Fruit fly (Drosophila melanogaster) whole organism, embryonic: Measurements from ENCODE around the gene CG5909.

Source experiments
- Antp ChIP-seq: fragments of 200-800 bp; sonication (Bioruptor generic); optimal IDR thresholded peaks from 3 replicates; lab custom pipeline; 2016; ENCODE audit warnings: missing biosample characterization, missing genetic modification characterization
- C15 ChIP-seq: fragments of 200-800 bp; sonication (Bioruptor generic); IDR thresholded peaks from 3 replicates; pipeline ENCODE4 v1.3.6; 2022; ENCODE audit warnings: missing biosample characterization, missing genetic modification characterization
- CG1024 ChIP-seq: fragments of 200-800 bp; sonication (Bioruptor generic); IDR thresholded peaks from 2 replicates; pipeline ENCODE4 v1.3.6; 2022; ENCODE audit warnings: missing biosample characterization, missing genetic modification characterization
- CG10267 ChIP-seq: fragments of 200-800 bp; sonication (Bioruptor generic); optimal IDR thresholded peaks from 2 replicates; lab custom pipeline; 2018; ENCODE audit warnings: missing biosample characterization, mild to moderate bottlenecking, missing genetic modification characterization, moderate library complexity
- CG11560 ChIP-seq: fragments of 200-800 bp; sonication (Bioruptor generic); IDR thresholded peaks from 3 replicates; pipeline ENCODE4 v1.3.6; 2022; ENCODE audit warnings: missing biosample characterization, missing genetic modification characterization
- CG12071 ChIP-seq: fragments of 200-800 bp; sonication (Bioruptor generic); optimal IDR thresholded peaks from 3 replicates; lab custom pipeline; 2018; ENCODE audit warnings: missing biosample characterization, mild to moderate bottlenecking, missing genetic modification characterization
- CG12155 ChIP-seq: fragments of 200-800 bp; sonication (Bioruptor generic); optimal IDR thresholded peaks from 3 replicates; lab custom pipeline; 2016; ENCODE audit warnings: missing biosample characterization, missing genetic modification characterization
- CG12236 ChIP-seq: fragments of 200-800 bp; sonication (Bioruptor generic); optimal IDR thresholded peaks from 2 replicates; lab custom pipeline; 2016; ENCODE audit warnings: missing biosample characterization, missing genetic modification characterization
- CG12744 ChIP-seq: fragments of 200-800 bp; sonication (Bioruptor generic); optimal IDR thresholded peaks from 2 replicates; lab custom pipeline; 2016; ENCODE audit warnings: missing biosample characterization, missing genetic modification characterization
- CG15073 ChIP-seq: fragments of 200-800 bp; sonication (Bioruptor generic); optimal IDR thresholded peaks from 2 replicates; lab custom pipeline; 2016; ENCODE audit warnings: missing biosample characterization, missing genetic modification characterization
- CG15269 ChIP-seq: fragments of 200-800 bp; sonication (Bioruptor generic); optimal IDR thresholded peaks from 2 replicates; lab custom pipeline; 2018; ENCODE audit warnings: missing biosample characterization, mild to moderate bottlenecking, missing genetic modification characterization, moderate library complexity
- CG15514 ChIP-seq: fragments of 200-800 bp; sonication (Bioruptor generic); optimal IDR thresholded peaks from 3 replicates; lab custom pipeline; 2017; ENCODE audit warnings: missing biosample characterization, missing genetic modification characterization, mild to moderate bottlenecking, moderate library complexity, missing genetic modification reagents
- CG1603 ChIP-seq: fragments of 200-800 bp; sonication (Bioruptor generic); optimal IDR thresholded peaks from 2 replicates; lab custom pipeline; 2019; ENCODE audit warnings: missing biosample characterization, mild to moderate bottlenecking, missing genetic modification characterization, moderate library complexity
- CG17912 ChIP-seq: fragments of 200-800 bp; sonication (Bioruptor generic); optimal IDR thresholded peaks from 2 replicates; lab custom pipeline; 2018; ENCODE audit warnings: missing biosample characterization, mild to moderate bottlenecking, missing genetic modification characterization
- CG18262 ChIP-seq: fragments of 200-800 bp; optimal IDR thresholded peaks from 3 replicates; lab custom pipeline; 2019; ENCODE audit warnings: missing biosample characterization, mild to moderate bottlenecking, missing genetic modification characterization, moderate library complexity
- CG18619 ChIP-seq: fragments of 200-800 bp; sonication (Bioruptor generic); optimal IDR thresholded peaks from 3 replicates; lab custom pipeline; 2017; ENCODE audit warnings: missing biosample characterization, mild to moderate bottlenecking, missing genetic modification characterization
- CG2129 ChIP-seq: fragments of 200-800 bp; sonication (Bioruptor generic); IDR thresholded peaks from 2 replicates; pipeline ENCODE4 v1.3.6; 2022; ENCODE audit warnings: missing biosample characterization, missing genetic modification characterization; ENCODE audit not compliant: partially characterized antibody
- CG2202 ChIP-seq: fragments of 200-800 bp; sonication (Bioruptor generic); optimal IDR thresholded peaks from 2 replicates; lab custom pipeline; 2018; ENCODE audit warnings: missing biosample characterization, mild to moderate bottlenecking, missing genetic modification characterization
- CG2678 ChIP-seq: fragments of 200-800 bp; sonication (Bioruptor generic); optimal IDR thresholded peaks from 3 replicates; lab custom pipeline; 2019; ENCODE audit warnings: missing biosample characterization, mild to moderate bottlenecking, missing genetic modification characterization, moderate library complexity
- CG34422 ChIP-seq: fragments of 200-800 bp; sonication (Bioruptor generic); IDR thresholded peaks from 3 replicates; pipeline ENCODE4 v1.3.6; 2022; ENCODE audit warnings: missing biosample characterization, missing genetic modification characterization
- CG3847 ChIP-seq: fragments of 200-800 bp; sonication (Bioruptor generic); IDR thresholded peaks from 2 replicates; pipeline ENCODE4 v1.3.6; 2022; ENCODE audit warnings: missing biosample characterization, missing genetic modification characterization
- CG4854 ChIP-seq: fragments of 200-800 bp; sonication (Bioruptor generic); optimal IDR thresholded peaks from 2 replicates; lab custom pipeline; 2016; ENCODE audit warnings: missing biosample characterization, missing genetic modification characterization, inconsistent platforms
- CG6791 ChIP-seq: fragments of 200-800 bp; sonication (Bioruptor generic); IDR thresholded peaks from 3 replicates; pipeline ENCODE4 v1.3.6; 2022; ENCODE audit warnings: missing biosample characterization, missing genetic modification characterization; ENCODE audit not compliant: partially characterized antibody
- CG7271 ChIP-seq: fragments of 200-800 bp; sonication (Bioruptor generic); optimal IDR thresholded peaks from 2 replicates; lab custom pipeline; 2018; ENCODE audit warnings: missing biosample characterization, mild to moderate bottlenecking, missing genetic modification characterization, moderate library complexity
- CG7786 ChIP-seq: fragments of 200-800 bp; sonication (Bioruptor generic); optimal IDR thresholded peaks from 2 replicates; lab custom pipeline; 2016; ENCODE audit warnings: missing biosample characterization, missing genetic modification characterization
- CG9817 ChIP-seq: fragments of 200-800 bp; sonication (Bioruptor generic); optimal IDR thresholded peaks from 2 replicates; lab custom pipeline; 2018; ENCODE audit warnings: missing biosample characterization, mild to moderate bottlenecking, missing genetic modification characterization, moderate library complexity
- CHES-1-like ChIP-seq: fragments of 200-800 bp; sonication (Bioruptor generic); optimal IDR thresholded peaks from 2 replicates; lab custom pipeline; 2016; ENCODE audit warnings: missing biosample characterization, missing genetic modification characterization
- CkIIα-i1 ChIP-seq: fragments of 200-800 bp; sonication (Bioruptor generic); IDR thresholded peaks from 2 replicates; pipeline ENCODE4 v1.3.6; 2022; ENCODE audit warnings: missing biosample characterization, missing genetic modification characterization
- CoRest ChIP-seq: fragments of 200-800 bp; sonication (Bioruptor generic); optimal IDR thresholded peaks from 3 replicates; lab custom pipeline; 2018; ENCODE audit warnings: missing biosample characterization, mild to moderate bottlenecking, missing genetic modification characterization, moderate library complexity
- HmgD ChIP-seq: fragments of 200-800 bp; sonication (Bioruptor generic); optimal IDR thresholded peaks from 3 replicates; lab custom pipeline; 2016; ENCODE audit warnings: missing biosample characterization, missing genetic modification characterization
- Myb ChIP-seq: fragments of 200-800 bp; sonication (Bioruptor generic); optimal IDR thresholded peaks from 2 replicates; lab custom pipeline; 2016; ENCODE audit warnings: missing biosample characterization, missing genetic modification characterization
- NC2β ChIP-seq: fragments of 200-800 bp; sonication (Bioruptor generic); optimal IDR thresholded peaks from 2 replicates; lab custom pipeline; 2016; ENCODE audit warnings: missing biosample characterization, missing genetic modification characterization
- Oli ChIP-seq: fragments of 200-800 bp; sonication (Bioruptor generic); optimal IDR thresholded peaks from 2 replicates; lab custom pipeline; 2018; ENCODE audit warnings: missing biosample characterization, mild to moderate bottlenecking, missing genetic modification characterization, moderate library complexity
- Optix ChIP-seq: fragments of 200-800 bp; sonication (Bioruptor generic); IDR thresholded peaks from 3 replicates; pipeline ENCODE4 v1.3.6; 2022; ENCODE audit warnings: missing biosample characterization, missing genetic modification characterization
- Pdp1 ChIP-seq, 2 experiments: fragments of 200-800 bp; sonication (Bioruptor generic); optimal IDR thresholded peaks; 3 replicates each; lab custom pipeline; 2016; ENCODE audit warnings: missing biosample characterization in 2 of 2, missing genetic modification characterization in 2 of 2, mild to moderate bottlenecking in 1 of 2, moderate library complexity in 1 of 2
- Scr ChIP-seq: fragments of 200-800 bp; sonication (Bioruptor generic); IDR thresholded peaks from 2 replicates; pipeline ENCODE4 v1.3.6; 2022; ENCODE audit warnings: missing biosample characterization, missing genetic modification characterization; ENCODE audit not compliant: partially characterized antibody
- Trl ChIP-seq, 3 experiments: fragments of >200 bp in 2 of 3; fragments of 200-800 bp in 1 of 3; sonication (Bioruptor generic) in 1 of 3; optimal IDR thresholded peaks; 2 replicates in 1 of 3; 3 replicates in 2 of 3; lab custom pipeline; 2016 to 2017; ENCODE audit warnings: missing biosample characterization in 1 of 3, missing genetic modification characterization in 1 of 3
- YL-1 ChIP-seq: fragments of 200-800 bp; sonication (Bioruptor generic); optimal IDR thresholded peaks from 3 replicates; lab custom pipeline; 2017; ENCODE audit warnings: missing biosample characterization, mild to moderate bottlenecking, missing genetic modification characterization
- ash1 ChIP-seq: fragments of 200-800 bp; sonication (Bioruptor generic); optimal IDR thresholded peaks from 2 replicates; lab custom pipeline; 2018; ENCODE audit warnings: missing biosample characterization, mild to moderate bottlenecking, missing genetic modification characterization
- bbx ChIP-seq: fragments of 200-800 bp; sonication (Bioruptor generic); IDR thresholded peaks from 2 replicates; pipeline ENCODE4 v1.3.6; 2022; ENCODE audit warnings: missing biosample characterization, missing genetic modification characterization; ENCODE audit not compliant: partially characterized antibody
- fu2 ChIP-seq: fragments of 200-800 bp; sonication (Bioruptor generic); optimal IDR thresholded peaks from 2 replicates; lab custom pipeline; 2016; ENCODE audit warnings: missing biosample characterization, missing genetic modification characterization
- kni ChIP-seq: fragments of 200-800 bp; sonication (Bioruptor generic); optimal IDR thresholded peaks from 3 replicates; lab custom pipeline; 2017; ENCODE audit warnings: mild to moderate bottlenecking, missing biosample characterization, missing genetic modification reagents, missing genetic modification characterization
- lab ChIP-seq: fragments of 200-800 bp; sonication (Bioruptor generic); optimal IDR thresholded peaks from 3 replicates; lab custom pipeline; 2017; ENCODE audit warnings: missing biosample characterization, missing genetic modification characterization, mild to moderate bottlenecking, moderate library complexity, missing genetic modification reagents
- nau ChIP-seq: fragments of 200-800 bp; sonication (Bioruptor generic); optimal IDR thresholded peaks from 3 replicates; lab custom pipeline; 2017; ENCODE audit warnings: missing biosample characterization, mild to moderate bottlenecking, missing genetic modification characterization, missing genetic modification reagents
- pb ChIP-seq: fragments of 200-800 bp; sonication (Bioruptor generic); optimal IDR thresholded peaks from 3 replicates; lab custom pipeline; 2016; ENCODE audit warnings: missing biosample characterization, missing genetic modification characterization
- sob ChIP-seq: fragments of 200-800 bp; sonication (Bioruptor generic); IDR thresholded peaks from 2 replicates; pipeline ENCODE4 v1.3.6; 2022; ENCODE audit warnings: missing biosample characterization, missing genetic modification characterization
- tin ChIP-seq: fragments of 200-800 bp; sonication (Bioruptor generic); optimal IDR thresholded peaks from 3 replicates; lab custom pipeline; 2016; ENCODE audit warnings: missing biosample characterization, missing genetic modification characterization
- tll ChIP-seq, 2 experiments: fragments of 200-800 bp in 1 of 2; fragments of >200 bp in 1 of 2; sonication (Bioruptor generic) in 1 of 2; optimal IDR thresholded peaks; 2 replicates each; lab custom pipeline; 2017 to 2019; ENCODE audit warnings: missing biosample characterization in 2 of 2, missing genetic modification characterization in 2 of 2, mild to moderate bottlenecking in 1 of 2, moderate library complexity in 1 of 2
- vnd ChIP-seq: fragments of 200-800 bp; sonication (Bioruptor generic); IDR thresholded peaks from 3 replicates; pipeline ENCODE4 v1.3.6; 2022; ENCODE audit warnings: missing biosample characterization, missing genetic modification characterization; ENCODE audit not compliant: partially characterized antibody

Gene CG5909

DNA sequence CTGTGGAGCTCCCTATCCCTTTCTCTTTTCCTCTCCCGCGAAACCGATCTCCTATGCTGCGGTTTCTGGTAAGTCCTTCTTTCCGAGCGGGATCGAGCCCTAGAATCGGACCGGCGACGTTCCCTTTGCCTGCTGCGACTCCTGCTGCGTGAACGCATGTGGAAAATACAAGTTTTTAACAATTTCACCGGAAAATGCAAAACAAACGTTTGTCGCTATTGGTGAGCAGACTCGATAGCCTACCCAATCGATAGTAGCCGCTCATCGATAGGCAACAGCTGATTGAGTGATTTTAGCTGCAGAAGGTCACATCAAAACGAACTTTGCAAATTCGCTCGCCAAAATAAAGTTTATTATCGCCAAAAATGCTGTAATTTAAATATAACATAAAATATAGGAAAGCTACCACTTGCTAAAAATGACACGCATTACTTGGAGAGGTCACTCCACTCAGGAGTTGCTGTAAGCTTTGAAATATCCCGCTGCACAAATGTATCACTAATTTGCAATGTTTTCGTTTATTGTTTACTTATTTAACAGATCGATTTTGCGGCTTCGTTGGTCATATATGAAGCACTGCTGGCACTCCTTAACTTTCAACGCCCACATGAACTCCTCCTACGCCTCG is 44.4 kb upstream of the CG5909 start, which contains the start of the genes CG6066 and CG5880 (continued):
- TF ChIP-seq nau (GFP tag; lab: Kevin White, UChicago) (no peak), pb (no peak), CG6791 (peak; percentile 83), tin (GFP tag; lab: Kevin White, UChicago) (no peak), CG15073 (GFP tag; lab: Kevin White, UChicago) (no peak), ash1 (GFP tag; lab: Kevin White, UChicago) (no peak), CG17912 (GFP tag; lab: Kevin White, UChicago) (no peak), CG1024 (GFP tag; lab: Robert Waterston, UW) (no peak), Oli (tag; lab: Kevin White, UChicago) (no peak), tll (GFP tag; optimal IDR thresholded peaks at IDR 0.05; lab: Kevin White, UChicago) (no peak), CG12744 (no peak), Scr (GFP tag; lab: Robert Waterston, UW) (peak; percentile 86), NC2β (GFP tag; lab: Kevin White, UChicago) (no peak), CG9817 (tag; lab: Kevin White, UChicago) (no peak), CG15269 (tag; lab: Kevin White, UChicago) (no peak), CG1603 (tag; lab: Kevin White, UChicago) (no peak), vnd (peak; percentile 68), CG10267 (tag; lab: Kevin White, UChicago) (no peak), lab (no peak), Optix (GFP tag; lab: Robert Waterston, UW) (no peak), CG7786 (no peak), HmgD (GFP tag; lab: Kevin White, UChicago) (no peak), CG34422 (GFP tag; lab: Robert Waterston, UW) (peak; percentile 84; the same call in 1 of the 3 replicates), CG3847 (no peak), CG12071 (GFP tag; lab: Kevin White, UChicago) (no peak), CkIIα-i1 (no peak), YL-1 (no peak), Trl (optimal IDR thresholded peaks at IDR 0.05; lab: Kevin White, UChicago) (no peak), Trl (GFP tag; optimal IDR thresholded peaks at IDR 0.05; lab: Kevin White, UChicago) (no peak), CG2678 (tag; lab: Kevin White, UChicago) (no peak), CoRest (no peak), CG18262 (no peak), Antp (GFP tag; lab: Kevin White, UChicago) (no peak), kni (no peak), CG18619 (GFP tag; lab: Kevin White, UChicago) (no peak), CG12155 (GFP tag; lab: Kevin White, UChicago) (no peak), CG11560 (tag; lab: Robert Waterston, UW) (no peak), CHES-1-like (GFP tag; lab: Kevin White, UChicago) (no peak), fu2 (GFP tag; lab: Kevin White, UChicago) (no peak), C15 (GFP tag; lab: Robert Waterston, UW) (no peak), Myb (GFP tag; lab: Kevin White, UChicago) (peak; percentile 29), CG4854 (GFP tag; lab: Kevin White, UChicago) (no peak), CG12236 (GFP tag; lab: Kevin White, UChicago) (no peak), sob (GFP tag; lab: Robert Waterston, UW) (no peak), CG7271 (no peak), CG2202 (tag; lab: Kevin White, UChicago) (no peak), CG15514 (no peak), bbx (GFP tag; lab: Robert Waterston, UW) (peak; percentile 90), CG2129 (GFP tag; lab: Robert Waterston, UW) (peak; percentile 63; the same call in 1 of the 2 replicates), Pdp1 (GFP tag; optimal IDR thresholded peaks at IDR 0.05; lab: Kevin White, UChicago) (no peak)
